Worm (Caenorhabditis elegans) whole organism, mixed stage, embryonic: ENCODE results near the gene his-32.

Experiments used
- blmp-1 ChIP-seq: fragments of 150-350 bp; optimal IDR thresholded peaks from 2 replicates; lab custom pipeline; 2014; ENCODE audit warnings: missing biosample characterization, missing genetic modification characterization
- ham-2 ChIP-seq: fragments of 200-800 bp; sonication (Bioruptor generic); optimal IDR thresholded peaks from 2 replicates; lab custom pipeline; 2018; ENCODE audit warnings: mild to moderate bottlenecking, missing genetic modification characterization, missing compliant biosample characterization
- lin-13 ChIP-seq: fragments of 150-350 bp; optimal IDR thresholded peaks from 2 replicates; lab custom pipeline; 2014; ENCODE audit warnings: missing biosample characterization, missing genetic modification characterization
- mab-5 ChIP-seq: fragments of 150-350 bp; optimal IDR thresholded peaks from 2 replicates; lab custom pipeline; 2014; ENCODE audit warnings: missing biosample characterization, missing genetic modification characterization
- mls-2 ChIP-seq: sonication (generic microtip); optimal IDR thresholded peaks from 2 replicates; lab custom pipeline; 2016; ENCODE audit warnings: mild to moderate bottlenecking, missing genetic modification characterization, moderate library complexity, missing compliant biosample characterization
- nhr-12 ChIP-seq: fragments of 150-350 bp; optimal IDR thresholded peaks from 2 replicates; lab custom pipeline; 2014; ENCODE audit warnings: missing biosample characterization, missing genetic modification characterization
- nhr-237 ChIP-seq: fragments of 150-350 bp; optimal IDR thresholded peaks from 2 replicates; lab custom pipeline; 2014; ENCODE audit warnings: missing biosample characterization, missing genetic modification characterization
- nhr-76 ChIP-seq: sonication (generic microtip); optimal IDR thresholded peaks from 2 replicates; lab custom pipeline; 2017; ENCODE audit warnings: missing biosample characterization, missing genetic modification characterization
- pha-4 ChIP-seq: fragments of 150-350 bp; optimal IDR thresholded peaks from 2 replicates; lab custom pipeline; 2018; ENCODE audit warnings: missing biosample characterization, missing genetic modification reagents, missing genetic modification characterization
- snpc-4 ChIP-seq: fragments of 150-350 bp; optimal IDR thresholded peaks from 2 replicates; lab custom pipeline; 2014; ENCODE audit warnings: missing biosample characterization, missing genetic modification characterization
- sptf-1 ChIP-seq: sonication (generic microtip); optimal IDR thresholded peaks from 2 replicates; lab custom pipeline; 2017; ENCODE audit warnings: mild to moderate bottlenecking, missing genetic modification characterization, moderate library complexity, missing compliant biosample characterization
- unc-39 ChIP-seq: fragments of 150-350 bp; optimal IDR thresholded peaks from 2 replicates; lab custom pipeline; 2014; ENCODE audit warnings: missing biosample characterization, missing genetic modification characterization
- unc-62 ChIP-seq: fragments of 150-350 bp; optimal IDR thresholded peaks from 2 replicates; lab custom pipeline; 2014; ENCODE audit warnings: missing biosample characterization, missing genetic modification reagents, missing genetic modification characterization

ce11 chrIV:8317800-8318199 lies 16.3 kb upstream of the his-32 start:
- TF ChIP-seq nhr-237 (tag; lab: Kevin White, UChicago) (no peak), lin-13 (tag; lab: Kevin White, UChicago) (no peak), nhr-76 (tag; lab: Kevin White, UChicago) (no peak), ham-2 (GFP tag; lab: Kevin White, UChicago) (no peak), sptf-1 (tag; lab: Kevin White, UChicago) (no peak), nhr-12 (tag; lab: Kevin White, UChicago) (no peak), mls-2 (no peak), unc-39 (tag; lab: Kevin White, UChicago) (no peak), blmp-1 (tag; lab: Kevin White, UChicago) (no peak), mab-5 (tag; lab: Kevin White, UChicago) (no peak), unc-62 (GFP tag; lab: Kevin White, UChicago) (no peak), snpc-4 (tag; lab: Kevin White, UChicago) (no peak), pha-4 (tag; lab: Kevin White, UChicago) (no peak)
